Fruit fly (Drosophila melanogaster): ENCODE measurements around the gene Tctp.

Gene Tctp

dm6 chr3R:11230392-11230791 is 20.3 kb downstream of the Tctp start, which contains the start of gene GCC88:
TSS of gene GCC88 (minus strand) at chr3R:11230600.
- no peak for TF ChIP-seq CTCF (optimal IDR thresholded peaks at IDR 0.05)
- no peak for TF ChIP-seq CG8478 (optimal IDR thresholded peaks at IDR 0.05)

- TF ChIP-seq CTCF (optimal IDR thresholded peaks at IDR 0.05): no peak
- no peak for TF ChIP-seq CG8478 (optimal IDR thresholded peaks at IDR 0.05)
Measured at dm6 chr3R:11231037-11231436, 21.0 kb downstream of the Tctp start.

dm6 chr3R:11231705-11232261 is 21.7 kb downstream of the Tctp start, which contains the start of the genes CG17187 and Dph3:
TSS of gene CG17187 (minus strand) at chr3R:11231879.
TSS of gene Dph3 (plus strand) at chr3R:11231912.
- no peak for TF ChIP-seq CTCF (optimal IDR thresholded peaks at IDR 0.05)
- no peak for TF ChIP-seq CG8478 (optimal IDR thresholded peaks at IDR 0.05)

dm6 chr3R:11234918-11235371 is 24.9 kb downstream of the Tctp start, which contains the start of the genes Arfip and CG17721:
TSS of gene Arfip (minus strand) at chr3R:11235013.
TSS of gene CG17721 (plus strand) at chr3R:11235140.
- TF ChIP-seq CG8478 (optimal IDR thresholded peaks at IDR 0.05) (no peak), CTCF (optimal IDR thresholded peaks at IDR 0.05) (peak in 1 of 2 experiments; percentile 11)

- TF ChIP-seq CTCF (optimal IDR thresholded peaks at IDR 0.05) (no peak), CG8478 (optimal IDR thresholded peaks at IDR 0.05) (no peak)
Measured at dm6 chr3R:11236041-11236440, 26.0 kb downstream of the Tctp start, which contains the start of gene CG31441. TSS of gene CG31441 (plus strand) at chr3R:11236286.

dm6 chr3R:11237598-11237997 is 27.6 kb downstream of the Tctp start, which contains the start of gene CG31388:
TSS of gene CG31388 (plus strand) at chr3R:11237815.
- TF ChIP-seq CTCF (optimal IDR thresholded peaks at IDR 0.05) (no peak), CG8478 (optimal IDR thresholded peaks at IDR 0.05) (no peak)

- no peak for TF ChIP-seq CTCF (optimal IDR thresholded peaks at IDR 0.05)
- TF ChIP-seq CG8478 (optimal IDR thresholded peaks at IDR 0.05): no peak
Measured at dm6 chr3R:11240891-11241290, 30.8 kb downstream of the Tctp start, which contains the start of the genes scpr-B and scpr-A. TSS of gene scpr-B (minus strand) at chr3R:11240991. TSS of gene scpr-A (plus strand) at chr3R:11241183.

- no peak for TF ChIP-seq CG8478 (optimal IDR thresholded peaks at IDR 0.05)
- no peak for TF ChIP-seq CTCF (optimal IDR thresholded peaks at IDR 0.05)
Measured at dm6 chr3R:11243057-11243740, 33.2 kb downstream of the Tctp start.

dm6 chr3R:11243951-11244660 is 34.1 kb downstream of the Tctp start, which contains the start of the genes CG17734 and CG5214:
TSS of gene CG17734 (minus strand) at chr3R:11243999.
TSS of gene CG5214 (plus strand) at chr3R:11244302.
- TF ChIP-seq CTCF (optimal IDR thresholded peaks at IDR 0.05): peak; percentile 77 to 82
- TF ChIP-seq CG8478 (optimal IDR thresholded peaks at IDR 0.05): no peak

- no peak for TF ChIP-seq CG8478 (optimal IDR thresholded peaks at IDR 0.05)
- TF ChIP-seq CTCF (optimal IDR thresholded peaks at IDR 0.05): no peak
Measured at dm6 chr3R:11245803-11246202, 35.8 kb downstream of the Tctp start.

dm6 chr3R:11246865-11247264 is 36.8 kb downstream of the Tctp start:
- no peak for TF ChIP-seq CTCF (optimal IDR thresholded peaks at IDR 0.05)
- no peak for TF ChIP-seq CG8478 (optimal IDR thresholded peaks at IDR 0.05)

- TF ChIP-seq CG8478 (optimal IDR thresholded peaks at IDR 0.05) (no peak), CTCF (optimal IDR thresholded peaks at IDR 0.05) (no peak)
Measured at dm6 chr3R:11253768-11254167, 43.7 kb downstream of the Tctp start.

- TF ChIP-seq CTCF (optimal IDR thresholded peaks at IDR 0.05) (no peak), CG8478 (optimal IDR thresholded peaks at IDR 0.05) (no peak)
Measured at dm6 chr3R:11254382-11254953, 44.4 kb downstream of the Tctp start.

dm6 chr3R:11257537-11257936 is 47.5 kb downstream of the Tctp start:
- TF ChIP-seq CTCF (optimal IDR thresholded peaks at IDR 0.05) (no peak), CG8478 (optimal IDR thresholded peaks at IDR 0.05) (no peak)
